Worm (Caenorhabditis elegans) whole organism, L3 larva: ENCODE results near the gene Y42H9B.3.

Source experiments
- ceh-16 ChIP-seq: sonication (generic microtip); optimal IDR thresholded peaks from 2 replicates; lab custom pipeline; 2017; ENCODE audit warnings: missing biosample characterization, missing genetic modification characterization
- lin-39 ChIP-seq: fragments of 150-350 bp; optimal IDR thresholded peaks from 2 replicates; lab custom pipeline; 2018; ENCODE audit warnings: missing biosample characterization, missing genetic modification reagents, missing genetic modification characterization
- nfya-1 ChIP-seq: sonication (generic microtip); optimal IDR thresholded peaks from 2 replicates; lab custom pipeline; 2017; ENCODE audit warnings: missing genetic modification characterization, mild to moderate bottlenecking, missing compliant biosample characterization, antibody characterized with exemption, moderate library complexity; ENCODE audit not compliant: insufficient read depth
- nhr-28 ChIP-seq: fragments of 150-350 bp; optimal IDR thresholded peaks from 2 replicates; lab custom pipeline; 2014; ENCODE audit warnings: missing biosample characterization, missing genetic modification characterization
- ztf-4 ChIP-seq: fragments of 150-350 bp; optimal IDR thresholded peaks from 2 replicates; lab custom pipeline; 2014; ENCODE audit warnings: missing biosample characterization, missing genetic modification characterization

DNA sequence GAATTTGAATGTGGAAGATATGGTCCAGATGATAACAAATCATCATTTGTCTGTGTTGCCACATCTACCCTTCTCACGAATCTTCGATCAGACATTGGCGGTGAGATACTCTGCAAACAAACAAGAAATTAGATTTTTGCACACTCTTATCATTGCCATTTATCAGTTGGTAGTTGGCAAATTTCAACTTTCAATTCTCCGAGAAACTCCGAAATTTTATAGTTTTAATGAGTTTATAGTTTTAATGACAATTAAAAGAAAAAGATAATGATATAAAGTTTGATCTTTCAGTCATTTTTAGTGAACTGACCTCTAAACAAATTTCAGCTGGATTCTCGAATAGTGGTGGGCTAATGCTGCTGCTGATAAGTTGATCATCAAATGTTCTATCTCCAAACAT is 11.6 kb upstream of the Y42H9B.3 start:
- TF ChIP-seq ceh-16 (tag; lab: Kevin White, UChicago) (no peak), nhr-28 (tag; lab: Kevin White, UChicago) (no peak), nfya-1 (no peak), lin-39 (no peak), ztf-4 (no peak)
